Worm (Caenorhabditis elegans): ENCODE measurements around the gene qdpr-1.

qdpr-1 gene

DNA sequence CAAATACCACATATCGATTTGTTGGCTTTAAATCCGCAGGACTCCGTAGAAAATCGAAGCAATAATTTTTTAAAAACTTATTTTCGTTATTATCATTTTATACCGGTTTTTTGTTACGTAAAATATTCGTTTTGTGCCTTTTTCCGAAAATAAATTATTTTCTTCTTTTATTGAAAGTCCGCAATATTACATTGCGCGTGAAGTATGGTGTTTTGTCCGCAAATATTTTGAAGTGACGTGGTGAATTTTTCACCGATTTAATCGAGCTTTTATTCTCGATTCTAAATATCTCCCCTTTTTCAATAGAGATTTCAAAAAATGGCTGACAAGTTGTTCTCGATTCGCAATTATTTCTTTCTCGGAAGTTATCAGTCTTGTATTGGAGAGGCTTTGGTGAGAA is 32.3 kb downstream of the qdpr-1 start, which contains the start of gene cope-1:
Gene cope-1 (plus strand): TSS at position 229 of the 400 bp plus-strand sequence.
- TF ChIP-seq ceh-2 (tag; optimal IDR thresholded peaks at IDR 0.05), result no peak
- no peak for TF ChIP-seq zip-5 (tag; optimal IDR thresholded peaks at IDR 0.05)
- no peak for TF ChIP-seq ztf-16 (tag; optimal IDR thresholded peaks at IDR 0.05)
- no peak for TF ChIP-seq nhr-11 (tag; optimal IDR thresholded peaks at IDR 0.05)
- TF ChIP-seq elt-2 (tag; optimal IDR thresholded peaks at IDR 0.05), result no peak
- no peak for TF ChIP-seq unc-55 (GFP tag; optimal IDR thresholded peaks at IDR 0.05)
- no peak for TF ChIP-seq nfya-1 (tag; optimal IDR thresholded peaks at IDR 0.05)
- TF ChIP-seq ahr-1 (tag; optimal IDR thresholded peaks at IDR 0.05), result no peak
- no peak for TF ChIP-seq ceh-9 (tag; optimal IDR thresholded peaks at IDR 0.05)
- no peak for TF ChIP-seq sdc-2 (tag; optimal IDR thresholded peaks at IDR 0.05)
- no peak for TF ChIP-seq lim-6 (tag; optimal IDR thresholded peaks at IDR 0.05)
- TF ChIP-seq unc-86 (tag; optimal IDR thresholded peaks at IDR 0.05), result no peak

ce11 chrIII:13427817-13428216 is 34.1 kb downstream of the qdpr-1 start:
- TF ChIP-seq ceh-24 (tag; optimal IDR thresholded peaks at IDR 0.05) (no peak), ceh-45 (GFP tag; IDR thresholded peaks at IDR 0.05) (no peak), ceh-19 (GFP tag; optimal IDR thresholded peaks at IDR 0.05) (no peak), zip-5 (tag; optimal IDR thresholded peaks at IDR 0.05) (no peak), unc-86 (tag; optimal IDR thresholded peaks at IDR 0.05) (no peak), ceh-48 (tag; optimal IDR thresholded peaks at IDR 0.05) (no peak), hlh-8 (tag; optimal IDR thresholded peaks at IDR 0.05) (no peak)

DNA sequence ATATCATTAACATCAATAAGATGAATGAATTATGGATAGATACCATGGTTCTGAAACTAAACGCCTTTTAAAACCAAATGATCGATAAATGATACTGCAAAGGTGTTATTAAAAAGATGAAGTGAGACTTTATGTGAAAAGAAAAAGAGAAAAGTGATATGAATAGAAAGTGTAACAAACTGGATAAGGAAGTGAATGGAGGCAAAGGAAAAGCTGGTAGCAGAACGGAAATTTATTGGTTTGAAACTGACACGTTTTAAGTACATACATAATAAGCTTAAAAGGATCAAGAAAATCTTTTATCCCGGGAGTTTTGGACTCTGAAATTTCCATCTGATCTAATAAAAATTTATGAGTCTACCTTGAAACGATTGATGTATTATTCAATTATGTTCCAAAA is 36.0 kb downstream of the qdpr-1 start, which contains the start of gene bli-5:
Gene bli-5 (minus strand): TSS at position 101 of the 400 bp plus-strand sequence.
- TF ChIP-seq sdc-2 (tag; optimal IDR thresholded peaks at IDR 0.05) (no peak), ceh-45 (GFP tag; IDR thresholded peaks at IDR 0.05) (no peak), tbx-2 (tag; optimal IDR thresholded peaks at IDR 0.05) (no peak), lim-6 (tag; optimal IDR thresholded peaks at IDR 0.05) (no peak), pat-9 (tag; optimal IDR thresholded peaks at IDR 0.05) (no peak), sox-2 (GFP tag; IDR thresholded peaks at IDR 0.05) (no peak), ets-4 (tag; optimal IDR thresholded peaks at IDR 0.05) (no peak)

DNA sequence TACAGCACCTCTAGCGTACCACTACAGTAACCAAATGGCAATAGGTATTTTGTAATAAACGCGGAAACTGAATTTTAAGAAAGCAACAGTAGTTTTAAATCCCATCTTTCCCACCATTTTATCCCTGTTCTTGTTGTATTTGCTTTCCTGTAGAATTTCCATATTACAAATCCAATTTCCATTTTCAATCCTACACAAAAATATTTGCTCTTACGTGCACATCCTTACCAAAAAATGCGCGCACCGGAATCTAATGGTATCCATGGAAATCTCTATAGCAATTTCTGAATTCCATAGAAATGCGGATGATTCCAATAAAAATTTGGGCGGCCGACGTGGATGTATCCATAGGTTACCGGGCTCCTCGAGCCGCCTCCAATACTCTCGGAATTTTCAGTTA is 36.5 kb downstream of the qdpr-1 start, which contains the start of gene trf-1:
Gene trf-1 (plus strand): TSS at position 301 of the 400 bp plus-strand sequence.
- TF ChIP-seq T23F11.4 (GFP tag; optimal IDR thresholded peaks at IDR 0.05) (no peak), C08G9.2 (tag; optimal IDR thresholded peaks at IDR 0.05) (no peak), ceh-31 (tag; optimal IDR thresholded peaks at IDR 0.05) (no peak), pha-4 (tag; optimal IDR thresholded peaks at IDR 0.05) (no peak), npax-4 (tag; optimal IDR thresholded peaks at IDR 0.05) (no peak)

ce11 chrIII:13434404-13434803 is 40.7 kb downstream of the qdpr-1 start, which contains the start of gene F45G2.7:
Gene F45G2.7 (minus strand): TSS chrIII:13434504.
- no peak for TF ChIP-seq fax-1 (tag; optimal IDR thresholded peaks at IDR 0.05)
- TF ChIP-seq hlh-13 (GFP tag; optimal IDR thresholded peaks at IDR 0.05), result no peak
- TF ChIP-seq odd-2 (tag; optimal IDR thresholded peaks at IDR 0.05), result no peak
- no peak for TF ChIP-seq che-1 (tag; optimal IDR thresholded peaks at IDR 0.05)
- TF ChIP-seq hlh-15 (tag; optimal IDR thresholded peaks at IDR 0.05), result no peak
- TF ChIP-seq hlh-6 (tag; optimal IDR thresholded peaks at IDR 0.05), result no peak
- no peak for TF ChIP-seq ceh-34 (tag; optimal IDR thresholded peaks at IDR 0.05)
- TF ChIP-seq T23F11.4 (GFP tag; optimal IDR thresholded peaks at IDR 0.05), result no peak
- TF ChIP-seq madf-2 (tag; optimal IDR thresholded peaks at IDR 0.05), result no peak
- TF ChIP-seq C08G9.2 (tag; optimal IDR thresholded peaks at IDR 0.05), result no peak
- no peak for TF ChIP-seq npax-4 (tag; optimal IDR thresholded peaks at IDR 0.05)
- no peak for TF ChIP-seq ceh-48 (tag; optimal IDR thresholded peaks at IDR 0.05)
- no peak for TF ChIP-seq lim-6 (tag; optimal IDR thresholded peaks at IDR 0.05)
- TF ChIP-seq dve-1 (tag; optimal IDR thresholded peaks at IDR 0.05), result no peak
- TF ChIP-seq unc-86 (tag; optimal IDR thresholded peaks at IDR 0.05), result no peak
- TF ChIP-seq K09A11.1 (tag; optimal IDR thresholded peaks at IDR 0.05; ENCODE audit: insufficient read depth), result no peak
- TF ChIP-seq sdc-2 (tag; optimal IDR thresholded peaks at IDR 0.05), result no peak
- TF ChIP-seq pat-9 (tag; optimal IDR thresholded peaks at IDR 0.05), result no peak
